Worm (Caenorhabditis elegans) whole organism, L1 larva: ENCODE results near the gene ttr-19.

Experiments
- ceh-63 ChIP-seq: fragments of 200-800 bp; sonication (Bioruptor generic); optimal IDR thresholded peaks from 2 replicates; lab custom pipeline; 2018; ENCODE audit warnings: mild to moderate bottlenecking, missing genetic modification characterization, missing compliant biosample characterization
- dpl-1 ChIP-seq, 3 experiments: fragments of 150-350 bp in 2 of 3; sonication (generic microtip) in 1 of 3; optimal IDR thresholded peaks; 2 replicates each; lab custom pipeline; 2014 to 2017; ENCODE audit warnings: missing biosample characterization in 3 of 3, missing genetic modification characterization in 3 of 3, missing genetic modification reagents in 3 of 3
- elt-2 ChIP-seq: sonication (generic microtip); optimal IDR thresholded peaks from 2 replicates; lab custom pipeline; 2016; ENCODE audit warnings: missing genetic modification characterization, mild to moderate bottlenecking, inconsistent platforms, missing compliant biosample characterization, missing genetic modification reagents
- lsy-2 ChIP-seq, 2 experiments: fragments of 150-350 bp; optimal IDR thresholded peaks; 2 replicates each; lab custom pipeline; 2014; ENCODE audit warnings: missing biosample characterization in 2 of 2, missing genetic modification characterization in 2 of 2
- nhr-237 ChIP-seq: fragments of 150-350 bp; optimal IDR thresholded peaks from 2 replicates; lab custom pipeline; 2014; ENCODE audit warnings: missing biosample characterization, missing genetic modification characterization
- sptf-1 ChIP-seq: fragments of 150-350 bp; optimal IDR thresholded peaks from 2 replicates; lab custom pipeline; 2014; ENCODE audit warnings: missing biosample characterization, missing genetic modification characterization
- sup-37 ChIP-seq: fragments of 200-800 bp; sonication (Bioruptor generic); optimal IDR thresholded peaks from 2 replicates; lab custom pipeline; 2018; ENCODE audit warnings: mild to moderate bottlenecking, missing genetic modification characterization, missing compliant biosample characterization
- unc-62 ChIP-seq: fragments of 150-350 bp; optimal IDR thresholded peaks from 2 replicates; lab custom pipeline; 2014; ENCODE audit warnings: missing biosample characterization, missing genetic modification reagents, missing genetic modification characterization
- zag-1 ChIP-seq: fragments of 150-350 bp; optimal IDR thresholded peaks from 2 replicates; lab custom pipeline; 2014; ENCODE audit warnings: missing biosample characterization, missing genetic modification characterization

DNA sequence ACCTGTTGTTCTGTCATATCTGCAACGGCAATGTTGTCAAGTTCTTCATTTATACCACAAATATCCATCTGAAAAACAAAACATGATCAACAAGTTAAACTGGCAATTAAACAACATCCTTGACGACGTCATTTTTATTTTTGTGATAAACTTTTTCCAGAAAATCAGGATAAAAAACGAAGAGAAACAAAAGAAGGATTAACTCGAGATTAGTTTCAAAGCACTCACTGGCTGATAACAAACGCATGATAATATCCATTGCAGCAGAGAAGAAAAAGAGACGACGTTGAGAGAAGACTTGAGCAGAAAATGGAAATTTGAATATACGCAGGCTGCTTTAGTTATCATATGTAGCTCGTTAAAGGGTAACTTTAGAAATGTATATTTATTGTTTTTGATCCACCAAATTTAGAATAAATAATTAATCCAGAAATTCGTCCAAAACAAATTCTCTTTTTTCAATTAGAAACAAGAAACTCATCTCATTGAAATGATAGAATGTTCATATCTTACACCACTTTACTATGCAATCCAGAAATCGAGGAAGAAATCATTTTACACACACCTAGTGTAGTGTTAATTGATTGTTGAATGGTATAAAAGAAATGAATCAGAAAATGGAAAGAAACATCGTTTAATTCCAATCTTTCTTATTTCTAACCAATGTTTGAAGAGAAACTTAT lies 14.0 kb upstream of the ttr-19 start, which contains the start of the genes C12D8.21 and col-148:
- no peak for TF ChIP-seq nhr-237
- no peak for TF ChIP-seq lsy-2 (tag; optimal IDR thresholded peaks at IDR 0.05; lab: Kevin White, UChicago)
- TF ChIP-seq zag-1 = no peak
- TF ChIP-seq sptf-1 (tag; lab: Kevin White, UChicago) = no peak
- no peak for TF ChIP-seq dpl-1 (GFP tag; optimal IDR thresholded peaks at IDR 0.05; lab: Kevin White, UChicago)
- no peak for TF ChIP-seq elt-2 (tag; lab: Kevin White, UChicago)
- TF ChIP-seq sup-37 (GFP tag; lab: Kevin White, UChicago) = no peak
- TF ChIP-seq ceh-63 (GFP tag; lab: Kevin White, UChicago) = no peak
- TF ChIP-seq unc-62 (GFP tag; lab: Kevin White, UChicago) = no peak
